Worm (Caenorhabditis elegans): ENCODE measurements around the gene nhr-142.

- TF ChIP-seq dao-5 (tag; optimal IDR thresholded peaks at IDR 0.05) (no peak), him-1 (tag; optimal IDR thresholded peaks at IDR 0.05) (no peak)
Measured at ce11 chrV:5833531-5833930, 43.2 kb upstream of the nhr-142 start, which contains the start of gene srh-76.

Data from whole organism, L4/young adult.